Fruit fly (Drosophila melanogaster) whole organism, prepupa: Measurements from ENCODE around the gene CG1582.

Experiments used
- CG10669 ChIP-seq: fragments of 200-800 bp; sonication (Bioruptor generic); optimal IDR thresholded peaks from 3 replicates; lab custom pipeline; 2018; ENCODE audit warnings: missing biosample characterization, mild to moderate bottlenecking, missing genetic modification characterization, moderate library complexity
- CG11294 ChIP-seq: fragments of 200-800 bp; sonication (Bioruptor generic); IDR thresholded peaks from 2 replicates; pipeline ENCODE4 v1.3.6; 2022; ENCODE audit warnings: missing biosample characterization, missing genetic modification characterization
- CG11762 ChIP-seq: fragments of 200-800 bp; sonication (Bioruptor generic); optimal IDR thresholded peaks from 3 replicates; lab custom pipeline; 2016; ENCODE audit warnings: missing biosample characterization, missing genetic modification characterization; ENCODE audit not compliant: insufficient read depth
- CG15336 ChIP-seq: fragments of 200-800 bp; sonication (Bioruptor generic); IDR thresholded peaks from 2 replicates; pipeline ENCODE4 v1.3.6; 2022; ENCODE audit warnings: missing biosample characterization, missing genetic modification characterization
- CG16779 ChIP-seq: fragments of 200-800 bp; sonication (Bioruptor generic); optimal IDR thresholded peaks from 3 replicates; lab custom pipeline; 2017; ENCODE audit warnings: missing biosample characterization, mild to moderate bottlenecking, missing genetic modification characterization
- CG31627 ChIP-seq: fragments of 200-800 bp; sonication (Bioruptor generic); optimal IDR thresholded peaks from 3 replicates; lab custom pipeline; 2016; ENCODE audit warnings: missing biosample characterization, missing genetic modification characterization
- CG32006 ChIP-seq: fragments of 200-800 bp; sonication (Bioruptor generic); optimal IDR thresholded peaks from 3 replicates; lab custom pipeline; 2017; ENCODE audit warnings: missing biosample characterization, mild to moderate bottlenecking, missing genetic modification characterization
- CG34406 ChIP-seq: fragments of 200-800 bp; sonication (Bioruptor generic); optimal IDR thresholded peaks from 3 replicates; lab custom pipeline; 2016; ENCODE audit warnings: missing biosample characterization, missing genetic modification characterization
- CG4318 ChIP-seq: fragments of 200-800 bp; sonication (Bioruptor generic); optimal IDR thresholded peaks from 3 replicates; lab custom pipeline; 2017; ENCODE audit warnings: missing biosample characterization, mild to moderate bottlenecking, missing genetic modification characterization
- CG6163 ChIP-seq: fragments of 200-800 bp; sonication (Bioruptor generic); IDR thresholded peaks from 3 replicates; pipeline ENCODE4 v1.3.6; 2022; ENCODE audit warnings: missing biosample characterization, missing genetic modification characterization
- CG6792 ChIP-seq: fragments of 200-800 bp; sonication (Bioruptor generic); optimal IDR thresholded peaks from 3 replicates; lab custom pipeline; 2016; ENCODE audit warnings: missing biosample characterization, missing genetic modification characterization
- CG8119 ChIP-seq: fragments of 200-800 bp; sonication (Bioruptor generic); IDR thresholded peaks from 3 replicates; pipeline ENCODE4 v1.3.6; 2022; ENCODE audit warnings: missing biosample characterization, missing genetic modification characterization
- CG8319 ChIP-seq: fragments of 200-800 bp; sonication (Bioruptor generic); optimal IDR thresholded peaks from 3 replicates; lab custom pipeline; 2016; ENCODE audit warnings: missing biosample characterization, missing genetic modification characterization
- CG8632 ChIP-seq: fragments of 200-800 bp; sonication (Bioruptor generic); optimal IDR thresholded peaks from 3 replicates; lab custom pipeline; 2016; ENCODE audit warnings: missing biosample characterization, missing genetic modification characterization
- CG9139 ChIP-seq: fragments of 200-800 bp; sonication (Bioruptor generic); optimal IDR thresholded peaks from 3 replicates; lab custom pipeline; 2017; ENCODE audit warnings: missing biosample characterization, mild to moderate bottlenecking, missing genetic modification characterization
- Eip75B ChIP-seq: fragments of 200-800 bp; sonication (Bioruptor generic); optimal IDR thresholded peaks from 3 replicates; lab custom pipeline; 2016; ENCODE audit warnings: missing biosample characterization, missing genetic modification characterization
- Eip78C ChIP-seq: fragments of 200-800 bp; sonication (Bioruptor generic); peaks from one replicate; lab custom pipeline; 2016; ENCODE audit warnings: missing biosample characterization, missing genetic modification characterization
- Eip93F ChIP-seq: fragments of 200-800 bp; sonication (Bioruptor generic); optimal IDR thresholded peaks from 2 replicates; lab custom pipeline; 2016; ENCODE audit warnings: missing biosample characterization, mild to moderate bottlenecking, missing genetic modification characterization
- Ets96B ChIP-seq: fragments of 200-800 bp; optimal IDR thresholded peaks from 2 replicates; lab custom pipeline; 2019; ENCODE audit warnings: missing biosample characterization, mild to moderate bottlenecking, missing genetic modification characterization, moderate library complexity
- Gug ChIP-seq: fragments of 200-800 bp; sonication (Bioruptor generic); IDR thresholded peaks from 2 replicates; pipeline ENCODE4 v1.3.6; 2022; ENCODE audit warnings: missing biosample characterization, missing genetic modification characterization
- Hr39 ChIP-seq: fragments of 200-800 bp; sonication (Bioruptor generic); optimal IDR thresholded peaks from 2 replicates; lab custom pipeline; 2016; ENCODE audit warnings: missing biosample characterization, missing genetic modification characterization
- Hr4 ChIP-seq: fragments of 200-800 bp; sonication (Bioruptor generic); optimal IDR thresholded peaks from 3 replicates; lab custom pipeline; 2016; ENCODE audit warnings: missing biosample characterization, missing genetic modification characterization
- Lpt ChIP-seq: fragments of 200-800 bp; sonication (Bioruptor generic); optimal IDR thresholded peaks from 3 replicates; lab custom pipeline; 2016; ENCODE audit warnings: missing biosample characterization, missing genetic modification characterization
- OdsH ChIP-seq: fragments of 200-800 bp; sonication (Bioruptor generic); optimal IDR thresholded peaks from 3 replicates; lab custom pipeline; 2016; ENCODE audit warnings: missing biosample characterization, missing genetic modification characterization
- Smox ChIP-seq: fragments of 200-800 bp; sonication (Bioruptor generic); optimal IDR thresholded peaks from 3 replicates; lab custom pipeline; 2016; ENCODE audit warnings: missing biosample characterization, missing genetic modification characterization
- Sox102F ChIP-seq: fragments of 200-800 bp; sonication (Bioruptor generic); optimal IDR thresholded peaks from 2 replicates; lab custom pipeline; 2016; ENCODE audit warnings: missing biosample characterization, mild to moderate bottlenecking, missing genetic modification characterization
- Sox14 ChIP-seq: fragments of 200-800 bp; sonication (Bioruptor generic); optimal IDR thresholded peaks from 3 replicates; lab custom pipeline; 2016; ENCODE audit warnings: missing biosample characterization, missing genetic modification characterization
- Sox15 ChIP-seq: fragments of 200-800 bp; sonication (Bioruptor generic); optimal IDR thresholded peaks from 3 replicates; lab custom pipeline; 2016; ENCODE audit warnings: missing biosample characterization, missing genetic modification characterization
- acj6 ChIP-seq: fragments of 200-800 bp; sonication (Bioruptor generic); optimal IDR thresholded peaks from 3 replicates; lab custom pipeline; 2016; ENCODE audit warnings: missing biosample characterization, missing genetic modification characterization
- cyc ChIP-seq: fragments of 200-800 bp; sonication (Bioruptor generic); optimal IDR thresholded peaks from 3 replicates; lab custom pipeline; 2016; ENCODE audit warnings: missing biosample characterization, missing genetic modification characterization
- dac ChIP-seq: fragments of 200-800 bp; sonication (Bioruptor generic); optimal IDR thresholded peaks from 2 replicates; lab custom pipeline; 2017; ENCODE audit warnings: missing biosample characterization, mild to moderate bottlenecking, missing genetic modification characterization
- dsx ChIP-seq: fragments of 200-800 bp; optimal IDR thresholded peaks from 3 replicates; lab custom pipeline; 2019; ENCODE audit warnings: missing biosample characterization, mild to moderate bottlenecking, missing genetic modification characterization, moderate library complexity; ENCODE audit not compliant: poor library complexity, severe bottlenecking
- eg ChIP-seq: fragments of 200-800 bp; sonication (Bioruptor generic); IDR thresholded peaks from 3 replicates; pipeline ENCODE4 v1.3.6; 2022; ENCODE audit warnings: missing biosample characterization, missing genetic modification characterization
- esn ChIP-seq: fragments of 200-800 bp; sonication (Bioruptor generic); optimal IDR thresholded peaks from 2 replicates; lab custom pipeline; 2016; ENCODE audit warnings: missing biosample characterization, mild to moderate bottlenecking, missing genetic modification characterization, moderate library complexity
- fkh ChIP-seq: fragments of 200-800 bp; sonication (Bioruptor generic); optimal IDR thresholded peaks from 3 replicates; lab custom pipeline; 2017; ENCODE audit warnings: missing biosample characterization, mild to moderate bottlenecking, missing genetic modification characterization, moderate library complexity
- net ChIP-seq: fragments of 200-800 bp; sonication (Bioruptor generic); optimal IDR thresholded peaks from 3 replicates; lab custom pipeline; 2016; ENCODE audit warnings: missing biosample characterization, missing genetic modification characterization
- spab ChIP-seq: fragments of 200-800 bp; sonication (Bioruptor generic); optimal IDR thresholded peaks from 2 replicates; lab custom pipeline; 2017; ENCODE audit warnings: missing biosample characterization, mild to moderate bottlenecking, missing genetic modification characterization, missing genetic modification reagents
- ss ChIP-seq, 2 experiments: fragments of 200-800 bp; sonication (Bioruptor generic); optimal IDR thresholded peaks; 2 replicates in 1 of 2; 3 replicates in 1 of 2; lab custom pipeline; 2017 to 2018; ENCODE audit warnings: mild to moderate bottlenecking in 2 of 2, missing biosample characterization in 2 of 2, missing genetic modification characterization in 2 of 2, moderate library complexity in 1 of 2
- svp ChIP-seq: fragments of 200-800 bp; sonication (Bioruptor generic); peaks from one replicate; lab custom pipeline; 2016; ENCODE audit warnings: missing biosample characterization, missing genetic modification characterization

CG1582 gene

DNA sequence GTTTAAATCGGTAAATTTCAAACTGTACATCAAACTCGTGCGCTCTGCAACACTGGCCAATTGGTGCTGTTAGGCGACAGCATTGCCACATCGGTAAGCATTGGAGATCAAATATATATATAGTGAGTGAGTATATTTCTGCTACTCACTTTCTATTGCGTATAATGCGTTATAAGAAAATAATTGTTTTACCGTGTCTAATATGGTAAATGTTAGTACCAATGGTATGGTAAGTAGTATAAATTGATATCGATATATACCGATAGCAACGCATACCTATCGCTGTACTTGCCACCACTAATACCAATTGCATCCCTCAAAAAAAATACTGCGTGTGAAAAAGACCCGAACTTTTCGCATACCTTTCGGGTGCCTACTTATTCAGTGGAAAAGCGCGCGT is 41.7 kb downstream of the CG1582 start, which contains the start of the genes sofe and CG2186 (continued):
- TF ChIP-seq eg (peak; percentile 37; the same call in 1 of the 3 replicates), CG8119 (no peak), Hr4 (GFP tag; lab: Kevin White, UChicago) (no peak), fkh (GFP tag; lab: Kevin White, UChicago) (no peak), CG32006 (GFP tag; lab: Kevin White, UChicago) (no peak), CG6163 (GFP tag; lab: Robert Waterston, UW) (0 out of 3 replicates have a peak, but pooled peaks have one; percentile 15), Eip93F (GFP tag; lab: Kevin White, UChicago) (no peak), CG34406 (GFP tag; lab: Kevin White, UChicago) (no peak), CG6792 (GFP tag; lab: Kevin White, UChicago) (no peak), Eip75B (GFP tag; lab: Kevin White, UChicago) (no peak), Lpt (GFP tag; lab: Kevin White, UChicago) (no peak), Hr39 (GFP tag; lab: Kevin White, UChicago) (peak; percentile 47), CG8319 (GFP tag; lab: Kevin White, UChicago) (no peak), Sox14 (no peak)

DNA sequence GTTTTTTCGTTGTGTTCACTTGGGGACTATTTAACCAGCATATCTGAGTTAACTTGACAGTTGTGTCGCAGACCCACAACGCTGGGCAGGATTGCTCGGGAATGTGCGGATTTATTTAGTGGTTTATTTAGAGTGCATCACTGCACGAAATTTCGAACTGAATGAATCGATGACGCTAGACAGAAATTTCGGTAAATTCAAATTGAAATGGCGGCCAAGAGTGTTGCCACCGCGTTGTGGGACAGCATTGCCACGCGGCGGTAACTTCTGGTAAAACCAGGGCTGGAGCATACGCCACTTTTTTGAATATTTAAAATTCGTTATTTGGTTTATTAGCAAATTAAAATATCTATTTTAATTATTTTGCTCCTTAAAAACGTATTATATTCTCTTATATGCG is 44.4 kb downstream of the CG1582 start, which contains the start of gene feo:
feo (minus strand) TSS at position 184 of the 400 bp plus-strand sequence.
- TF ChIP-seq net (no peak), CG15336 (GFP tag; lab: Robert Waterston, UW) (no peak), eg (no peak), dac (GFP tag; lab: Kevin White, UChicago) (no peak), CG31627 (no peak), acj6 (GFP tag; lab: Kevin White, UChicago) (no peak), Hr39 (GFP tag; lab: Kevin White, UChicago) (no peak), Ets96B (tag; lab: Kevin White, UChicago) (no peak), CG11294 (GFP tag; lab: Robert Waterston, UW) (no peak), CG4318 (GFP tag; lab: Kevin White, UChicago) (no peak), Smox (no peak), esn (GFP tag; lab: Kevin White, UChicago) (no peak), CG11762 (GFP tag; lab: Kevin White, UChicago) (no peak), dsx (GFP tag; lab: Kevin White, UChicago) (no peak), CG9139 (GFP tag; lab: Kevin White, UChicago) (no peak), Gug (GFP tag; lab: Robert Waterston, UW) (no peak)

DNA sequence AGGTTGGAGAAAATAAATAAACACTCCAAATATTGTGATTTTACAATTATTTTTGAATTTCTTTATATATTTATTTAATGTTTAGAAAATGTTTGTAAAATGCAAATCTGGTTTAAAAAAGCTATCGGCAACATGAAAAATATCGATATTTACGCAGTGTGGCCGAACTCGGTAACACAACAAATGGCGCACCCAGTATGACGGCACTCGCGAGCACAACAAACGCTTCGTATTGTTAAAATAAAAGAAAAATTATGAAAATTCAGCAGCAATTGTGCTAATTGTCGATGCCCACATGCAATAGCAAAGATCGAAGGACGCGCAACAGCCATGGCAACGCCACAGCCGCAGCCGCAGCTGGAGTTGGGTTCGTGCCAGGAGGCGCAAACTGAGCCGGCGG is 50.5 kb downstream of the CG1582 start, which contains the start of gene CG2202:
CG2202 (plus strand) TSS at position 193 of the 400 bp plus-strand sequence.
- peak; percentile 12 for TF ChIP-seq Sox14
- no peak for TF ChIP-seq Hr39 (GFP tag; lab: Kevin White, UChicago)
- TF ChIP-seq CG11762 (GFP tag; lab: Kevin White, UChicago): no peak
- no peak for TF ChIP-seq OdsH

DNA sequence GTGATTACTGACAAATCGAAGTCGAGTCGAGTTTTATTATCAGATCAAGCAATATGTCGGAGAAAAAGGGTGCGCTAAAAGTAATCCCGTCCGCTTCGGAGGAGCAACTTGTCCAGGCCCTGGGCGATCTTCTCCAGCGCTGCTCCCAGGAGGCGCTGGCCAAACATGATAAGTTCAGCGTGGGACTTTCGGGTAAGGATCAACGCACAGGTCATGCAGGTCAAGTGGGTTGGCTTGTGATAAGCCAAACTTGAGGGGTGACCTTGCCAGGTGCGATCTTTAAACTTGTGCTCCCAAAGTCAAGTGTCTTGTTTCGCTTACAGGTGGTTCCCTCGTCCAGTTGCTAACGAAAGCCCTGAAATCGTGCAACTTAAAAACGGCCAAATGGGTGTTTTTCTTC is 51.7 kb downstream of the CG1582 start:
- peak; percentile 24 for TF ChIP-seq Eip78C (GFP tag; lab: Kevin White, UChicago)
- no peak for TF ChIP-seq Sox14
- TF ChIP-seq spab: no peak
- no peak for TF ChIP-seq OdsH
- no peak for TF ChIP-seq Sox15 (GFP tag; lab: Kevin White, UChicago)
- TF ChIP-seq CG6163 (GFP tag; lab: Robert Waterston, UW): no peak
- TF ChIP-seq svp (GFP tag; lab: Kevin White, UChicago): peak; percentile 94
- no peak for TF ChIP-seq dsx (GFP tag; lab: Kevin White, UChicago)
- no peak for TF ChIP-seq CG4318 (GFP tag; lab: Kevin White, UChicago)
- no peak for TF ChIP-seq Smox
- TF ChIP-seq Eip93F (GFP tag; lab: Kevin White, UChicago): no peak
- no peak for TF ChIP-seq acj6 (GFP tag; lab: Kevin White, UChicago)
- TF ChIP-seq, all 60 proteins: peak for 2

DNA sequence GAGAGGGAATG is 51.9 kb downstream of the CG1582 start, which contains the start of gene Pgls:
Pgls (plus strand) TSS at position 3 of the 11 bp plus-strand sequence.
- TF ChIP-seq CG4318 (GFP tag; lab: Kevin White, UChicago) (no peak), CG10669 (GFP tag; lab: Kevin White, UChicago) (no peak), Sox102F (no peak), CG8119 (no peak), Eip75B (GFP tag; lab: Kevin White, UChicago) (no peak), CG16779 (tag; lab: Kevin White, UChicago) (no peak), cyc (GFP tag; lab: Kevin White, UChicago) (no peak), CG8632 (GFP tag; lab: Kevin White, UChicago) (no peak), ss (GFP tag; optimal IDR thresholded peaks at IDR 0.05; lab: Kevin White, UChicago) (no peak), net (no peak)
